Worm (Caenorhabditis elegans): ENCODE data around the gene F54D5.3.

The F54D5.3 gene

DNA sequence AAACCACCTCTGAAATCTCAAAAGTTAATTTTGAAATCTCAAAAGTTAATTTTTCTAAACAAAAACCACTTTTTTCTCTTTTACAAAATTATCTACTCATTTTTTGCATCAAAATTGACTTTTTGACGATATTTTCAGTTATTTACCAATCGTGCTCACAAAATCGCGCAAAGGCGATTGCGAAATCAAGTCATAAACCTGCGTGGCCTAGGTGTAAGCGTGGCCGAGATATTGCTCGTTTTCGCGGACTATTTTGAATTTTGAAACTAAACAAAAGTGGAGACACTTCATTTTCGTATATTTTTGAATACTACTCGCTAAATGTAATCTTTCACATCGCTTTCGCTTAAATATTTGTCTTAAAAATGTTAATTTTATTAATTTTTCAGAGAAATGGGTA lies 6.7 kb downstream of the F54D5.3 start, which contains the start of gene smc-6:
TSS of gene smc-6 (plus strand) at position 390 of the 400 bp plus-strand sequence.
- TF ChIP-seq F22D6.2 (tag; optimal IDR thresholded peaks at IDR 0.05) (no peak), ztf-28 (GFP tag; IDR thresholded peaks at IDR 0.05) (no peak), nhr-179 (tag; optimal IDR thresholded peaks at IDR 0.05) (no peak), cebp-1 (GFP tag; IDR thresholded peaks at IDR 0.05) (peak; percentile 96), cebp-1 (tag; optimal IDR thresholded peaks at IDR 0.05) (peak; percentile 99), nhr-80 (tag; optimal IDR thresholded peaks at IDR 0.05) (peak; percentile 28), attf-5 (GFP tag; optimal IDR thresholded peaks at IDR 0.05) (peak; percentile 77)

DNA sequence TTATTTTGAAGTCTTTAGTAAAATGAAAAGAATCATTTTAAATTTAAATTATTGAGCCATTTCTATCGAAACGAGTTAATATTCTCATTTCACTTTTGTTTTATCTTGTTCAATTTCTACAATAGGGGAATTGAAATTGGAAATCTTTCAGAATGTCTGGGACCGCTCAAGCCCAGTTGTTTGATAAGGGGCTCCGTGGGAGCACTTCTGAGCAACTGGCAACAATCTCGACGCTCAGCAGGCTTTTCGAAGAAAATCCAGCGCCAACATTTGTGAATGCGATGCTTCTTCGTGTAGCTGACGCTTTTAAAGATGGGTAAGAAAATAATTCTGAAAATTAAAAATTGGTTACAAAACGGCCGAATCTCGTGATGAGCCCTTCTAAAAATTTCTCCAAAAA lies 11.1 kb downstream of the F54D5.3 start, which contains the start of gene ints-7:
TSS of gene ints-7 (plus strand) at position 152 of the 400 bp plus-strand sequence.
- TF ChIP-seq attf-5 (GFP tag; optimal IDR thresholded peaks at IDR 0.05): no peak
- no peak for TF ChIP-seq pha-4 (tag; optimal IDR thresholded peaks at IDR 0.05)
- no peak for TF ChIP-seq B0035.1 (tag; optimal IDR thresholded peaks at IDR 0.05)
- TF ChIP-seq fkh-3 (tag; optimal IDR thresholded peaks at IDR 0.05): no peak
- no peak for TF ChIP-seq bed-2 (GFP tag; IDR thresholded peaks at IDR 0.05)
- no peak for TF ChIP-seq F55B11.4 (tag; optimal IDR thresholded peaks at IDR 0.05; ENCODE audit: borderline replicate concordance, insufficient read depth)
- TF ChIP-seq hsf-1 (GFP tag; IDR thresholded peaks at IDR 0.05): 0 out of 2 replicates have a peak, but pooled peaks have one; percentile 42
- peak; percentile 4 for TF ChIP-seq snpc-1.3 (tag; optimal IDR thresholded peaks at IDR 0.05; ENCODE audit: insufficient read depth)
- TF ChIP-seq ceh-100 (GFP tag; IDR thresholded peaks at IDR 0.05): no peak
- TF ChIP-seq F52B5.7 (tag; optimal IDR thresholded peaks at IDR 0.05): peak; percentile 9
- peak; percentile 49; the same call in 1 of the 2 replicates for TF ChIP-seq ekl-4 (GFP tag; IDR thresholded peaks at IDR 0.05)
- TF ChIP-seq B0019.2 (GFP tag; conservative IDR thresholded peaks at IDR 0.05): no peak
- peak; percentile 47; the same call in 1 of the 2 replicates for TF ChIP-seq B0336.3 (GFP tag; IDR thresholded peaks at IDR 0.05)
- TF ChIP-seq pbrm-1 (GFP tag; IDR thresholded peaks at IDR 0.05): no peak
- no peak for TF ChIP-seq somi-1 (GFP tag; optimal IDR thresholded peaks at IDR 0.05)
- no peak for TF ChIP-seq F10E7.11 (tag; optimal IDR thresholded peaks at IDR 0.05)
- TF ChIP-seq akir-1 (GFP tag; optimal IDR thresholded peaks at IDR 0.05): no peak
- TF ChIP-seq unc-130 (GFP tag; optimal IDR thresholded peaks at IDR 0.05): no peak
- TF ChIP-seq hlh-26 (GFP tag; conservative IDR thresholded peaks at IDR 0.05): no peak
- TF ChIP-seq xnd-1 (tag; optimal IDR thresholded peaks at IDR 0.05): peak; percentile 7
- no peak for TF ChIP-seq K12H6.12 (tag; optimal IDR thresholded peaks at IDR 0.05)
- TF ChIP-seq zfh-2 (GFP tag; conservative IDR thresholded peaks at IDR 0.05): no peak
- no peak for TF ChIP-seq T07F8.4 (tag; optimal IDR thresholded peaks at IDR 0.05)
- TF ChIP-seq madf-6 (GFP tag; IDR thresholded peaks at IDR 0.05): peak; percentile 40; the same call in 1 of the 2 replicates
- TF ChIP-seq cebp-2 (GFP tag; IDR thresholded peaks at IDR 0.05): no peak
- no peak for TF ChIP-seq lin-40 (tag; optimal IDR thresholded peaks at IDR 0.05)
- no peak for TF ChIP-seq F39B2.1 (GFP tag; IDR thresholded peaks at IDR 0.05)
- no peak for TF ChIP-seq nhr-120 (GFP tag; IDR thresholded peaks at IDR 0.05)
- no peak for TF ChIP-seq ama-1 (optimal IDR thresholded peaks at IDR 0.05)
- no peak for TF ChIP-seq ama-1 (GFP tag; optimal IDR thresholded peaks at IDR 0.05)
- no peak for TF ChIP-seq Y79H2A.3 (GFP tag; conservative IDR thresholded peaks at IDR 0.05)
- TF ChIP-seq dpl-1 (GFP tag; optimal IDR thresholded peaks at IDR 0.05): no peak
- no peak for TF ChIP-seq egl-18 (GFP tag; IDR thresholded peaks at IDR 0.05)
- TF ChIP-seq repo-1 (tag; optimal IDR thresholded peaks at IDR 0.05): no peak
- no peak for TF ChIP-seq chd-7 (tag; optimal IDR thresholded peaks at IDR 0.05)
- TF ChIP-seq hrde-1 (tag; optimal IDR thresholded peaks at IDR 0.05; ENCODE audit: borderline replicate concordance): peak; percentile 64
- TF ChIP-seq tbx-9 (tag; optimal IDR thresholded peaks at IDR 0.05; ENCODE audit: borderline replicate concordance): no peak
- 0 out of 2 replicates have a peak, but pooled peaks have one; percentile 31 for TF ChIP-seq C17E4.6 (GFP tag; IDR thresholded peaks at IDR 0.05)
- TF ChIP-seq gei-17 (GFP tag; optimal IDR thresholded peaks at IDR 0.05): no peak
- TF ChIP-seq ztf-6 (GFP tag; IDR thresholded peaks at IDR 0.05): no peak
- no peak for TF ChIP-seq zim-3 (tag; optimal IDR thresholded peaks at IDR 0.05)
- TF ChIP-seq madf-3 (GFP tag; IDR thresholded peaks at IDR 0.05): 0 out of 2 replicates have a peak, but pooled peaks have one; percentile 56

Measured in whole organism, young adult.